Worm (Caenorhabditis elegans) whole organism, L2 larva: ENCODE data around the gene srh-214.

Source experiments
- elt-1 ChIP-seq: fragments of 150-350 bp; optimal IDR thresholded peaks from 2 replicates; lab custom pipeline; 2014; ENCODE audit warnings: missing biosample characterization, missing genetic modification characterization
- gmeb-1 ChIP-seq: fragments of 150-350 bp; optimal IDR thresholded peaks from 2 replicates; lab custom pipeline; 2014; ENCODE audit warnings: missing biosample characterization, missing genetic modification characterization
- nhr-10 ChIP-seq: sonication (generic microtip); optimal IDR thresholded peaks from 2 replicates; lab custom pipeline; 2017; ENCODE audit warnings: missing biosample characterization, missing genetic modification characterization
- skn-1 ChIP-seq: sonication (generic microtip); optimal IDR thresholded peaks from 2 replicates; lab custom pipeline; 2017; ENCODE audit warnings: missing biosample characterization, missing genetic modification characterization

- no peak for TF ChIP-seq skn-1 (tag; lab: Kevin White, UChicago)
- TF ChIP-seq gmeb-1 (tag; lab: Kevin White, UChicago) = no peak
- peak; percentile 17 for TF ChIP-seq elt-1 (tag; lab: Kevin White, UChicago)
- no peak for TF ChIP-seq nhr-10
Observed at ce11 chrV:16778540-16779280, 50.8 kb downstream of the srh-214 start.
